Fruit fly (Drosophila melanogaster) whole organism, embryonic: ENCODE measurements around the gene Gyc89Da.

Experiments used
- Blimp-1 ChIP-seq: fragments of 200-800 bp; sonication (Bioruptor generic); optimal IDR thresholded peaks from 3 replicates; lab custom pipeline; 2018; ENCODE audit warnings: missing biosample characterization, missing genetic modification characterization, mild to moderate bottlenecking, moderate library complexity, missing genetic modification reagents
- CG10209 ChIP-seq: fragments of 200-800 bp; sonication (Bioruptor generic); optimal IDR thresholded peaks from 3 replicates; lab custom pipeline; 2017; ENCODE audit warnings: missing biosample characterization, mild to moderate bottlenecking, missing genetic modification characterization, missing genetic modification reagents
- CG11093 ChIP-seq: fragments of 200-800 bp; sonication (Bioruptor generic); IDR thresholded peaks from 3 replicates; pipeline ENCODE4 v1.3.6; 2022; ENCODE audit warnings: missing biosample characterization, missing genetic modification characterization
- CG12071 ChIP-seq: fragments of 200-800 bp; sonication (Bioruptor generic); optimal IDR thresholded peaks from 3 replicates; lab custom pipeline; 2018; ENCODE audit warnings: missing biosample characterization, mild to moderate bottlenecking, missing genetic modification characterization
- CG12299 ChIP-seq: fragments of 200-800 bp; sonication (Bioruptor generic); optimal IDR thresholded peaks from 2 replicates; lab custom pipeline; 2018; ENCODE audit warnings: missing biosample characterization, mild to moderate bottlenecking, missing genetic modification characterization
- CG1603 ChIP-seq: fragments of 200-800 bp; sonication (Bioruptor generic); optimal IDR thresholded peaks from 2 replicates; lab custom pipeline; 2019; ENCODE audit warnings: missing biosample characterization, mild to moderate bottlenecking, missing genetic modification characterization, moderate library complexity
- CG16813 ChIP-seq: fragments of 200-800 bp; sonication (Bioruptor generic); IDR thresholded peaks from 3 replicates; pipeline ENCODE4 v1.3.6; 2022; ENCODE audit warnings: missing biosample characterization, missing genetic modification characterization; ENCODE audit not compliant: partially characterized antibody
- CG17328 ChIP-seq: fragments of 200-800 bp; sonication (Bioruptor generic); IDR thresholded peaks from 2 replicates; pipeline ENCODE4 v1.3.6; 2022; ENCODE audit warnings: missing biosample characterization, missing genetic modification characterization
- CG17385 ChIP-seq: fragments of 200-800 bp; sonication (Bioruptor generic); optimal IDR thresholded peaks from 3 replicates; lab custom pipeline; 2018; ENCODE audit warnings: missing biosample characterization, mild to moderate bottlenecking, missing genetic modification characterization
- CG1792 ChIP-seq: fragments of 200-800 bp; sonication (Bioruptor generic); optimal IDR thresholded peaks from 2 replicates; lab custom pipeline; 2016; ENCODE audit warnings: missing biosample characterization, missing genetic modification characterization
- CG18011 ChIP-seq: fragments of 200-800 bp; sonication (Bioruptor generic); optimal IDR thresholded peaks from 2 replicates; lab custom pipeline; 2017; ENCODE audit warnings: missing biosample characterization, missing genetic modification characterization, mild to moderate bottlenecking, moderate library complexity, missing genotype
- CG18764 ChIP-seq: fragments of 200-800 bp; sonication (Bioruptor generic); optimal IDR thresholded peaks from 3 replicates; lab custom pipeline; 2016; ENCODE audit warnings: missing biosample characterization, missing genetic modification characterization
- CG2202 ChIP-seq: fragments of 200-800 bp; sonication (Bioruptor generic); optimal IDR thresholded peaks from 2 replicates; lab custom pipeline; 2018; ENCODE audit warnings: missing biosample characterization, mild to moderate bottlenecking, missing genetic modification characterization
- CG34224 ChIP-seq: fragments of 200-800 bp; sonication (Bioruptor generic); IDR thresholded peaks from 3 replicates; pipeline ENCODE4 v1.3.6; 2022; ENCODE audit warnings: missing biosample characterization, missing genetic modification characterization; ENCODE audit not compliant: partially characterized antibody
- CG3726 ChIP-seq: fragments of 200-800 bp; sonication (Bioruptor generic); IDR thresholded peaks from 3 replicates; pipeline ENCODE4, ENCODE4 v1.3.6; 2022; ENCODE audit warnings: missing biosample characterization, missing genetic modification characterization
- CG4360 ChIP-seq: fragments of 200-800 bp; sonication (Bioruptor generic); IDR thresholded peaks from 2 replicates; pipeline ENCODE4 v1.3.6; 2022; ENCODE audit warnings: missing biosample characterization, missing genetic modification characterization
- CG4707 ChIP-seq: fragments of 200-800 bp; sonication (Bioruptor generic); optimal IDR thresholded peaks from 2 replicates; lab custom pipeline; 2018; ENCODE audit warnings: missing biosample characterization, mild to moderate bottlenecking, missing genetic modification characterization, moderate library complexity
- CG5953 ChIP-seq: fragments of 200-800 bp; sonication (Bioruptor generic); IDR thresholded peaks from 2 replicates; pipeline ENCODE4 v1.3.6; 2022; ENCODE audit warnings: missing biosample characterization, missing genetic modification characterization
- CG7556 ChIP-seq: fragments of 200-800 bp; sonication (Bioruptor generic); optimal IDR thresholded peaks from 2 replicates; lab custom pipeline; 2017; ENCODE audit warnings: missing biosample characterization, mild to moderate bottlenecking, missing genetic modification characterization
- CG7963 ChIP-seq: fragments of 200-800 bp; sonication (Bioruptor generic); IDR thresholded peaks from 3 replicates; pipeline ENCODE4 v1.3.6; 2022; ENCODE audit warnings: missing biosample characterization, missing genetic modification characterization; ENCODE audit not compliant: partially characterized antibody
- CG8290 ChIP-seq, 3 experiments: fragments of 200-800 bp; sonication (Bioruptor generic); optimal IDR thresholded peaks; 2 replicates each; lab custom pipeline; 2016 to 2019; ENCODE audit warnings: missing biosample characterization in 3 of 3, missing genetic modification characterization in 3 of 3, mild to moderate bottlenecking in 2 of 3, moderate library complexity in 1 of 3
- CG9932 ChIP-seq: fragments of 200-800 bp; sonication (Bioruptor generic); IDR thresholded peaks from 2 replicates; pipeline ENCODE4 v1.3.6; 2022; ENCODE audit warnings: missing biosample characterization, missing genetic modification characterization
- Camta ChIP-seq: fragments of 200-800 bp; sonication (Bioruptor generic); optimal IDR thresholded peaks from 2 replicates; lab custom pipeline; 2016; ENCODE audit warnings: missing biosample characterization, missing genetic modification characterization
- CrebB ChIP-seq: fragments of 200-800 bp; sonication (Bioruptor generic); optimal IDR thresholded peaks from 3 replicates; lab custom pipeline; 2018; ENCODE audit warnings: missing biosample characterization, mild to moderate bottlenecking, missing genetic modification characterization
- Hand ChIP-seq: fragments of 200-800 bp; sonication (Bioruptor generic); optimal IDR thresholded peaks from 2 replicates; lab custom pipeline; 2017; ENCODE audit warnings: mild to moderate bottlenecking, missing biosample characterization, missing genetic modification reagents, missing genetic modification characterization
- Hr51 ChIP-seq, 2 experiments: fragments of 200-800 bp; sonication (Bioruptor generic); optimal IDR thresholded peaks; 2 replicates in 1 of 2; 3 replicates in 1 of 2; lab custom pipeline; 2016 to 2018; ENCODE audit warnings: missing biosample characterization in 2 of 2, missing genetic modification characterization in 2 of 2, mild to moderate bottlenecking in 1 of 2, moderate library complexity in 1 of 2
- Mad ChIP-seq: fragments of 200-800 bp; sonication (Bioruptor generic); optimal IDR thresholded peaks from 2 replicates; lab custom pipeline; 2016; ENCODE audit warnings: missing biosample characterization, missing genetic modification characterization
- Med ChIP-seq: fragments of 200-800 bp; sonication (Bioruptor generic); peaks from one replicate; lab custom pipeline; 2016; ENCODE audit warnings: missing biosample characterization, missing genetic modification characterization, mild to moderate bottlenecking, inconsistent platforms, moderate library complexity
- NC2α ChIP-seq: fragments of 200-800 bp; sonication (Bioruptor generic); optimal IDR thresholded peaks from 2 replicates; lab custom pipeline; 2016; ENCODE audit warnings: missing biosample characterization, missing genetic modification characterization
- NfI ChIP-seq: fragments of 200-800 bp; sonication (Bioruptor generic); optimal IDR thresholded peaks from 3 replicates; lab custom pipeline; 2018; ENCODE audit warnings: missing biosample characterization, mild to moderate bottlenecking, missing genetic modification characterization, moderate library complexity
- al ChIP-seq: fragments of 200-800 bp; sonication (Bioruptor generic); IDR thresholded peaks from 2 replicates; pipeline ENCODE4 v1.3.6; 2022; ENCODE audit warnings: missing biosample characterization, missing genetic modification characterization
- aop ChIP-seq: fragments of 200-800 bp; sonication (Bioruptor generic); IDR thresholded peaks from 2 replicates; pipeline ENCODE4 v1.3.6; 2022; ENCODE audit warnings: missing biosample characterization, missing genetic modification characterization
- chm ChIP-seq: fragments of 200-800 bp; sonication (Bioruptor generic); IDR thresholded peaks from 2 replicates; pipeline ENCODE4 v1.3.6; 2022; ENCODE audit warnings: missing biosample characterization, missing genetic modification characterization
- ci ChIP-seq: fragments of 200-800 bp; sonication (Bioruptor generic); IDR thresholded peaks from 3 replicates; pipeline ENCODE4 v1.3.6; 2022; ENCODE audit warnings: missing biosample characterization, missing genetic modification characterization
- da ChIP-seq: fragments of 200-800 bp; sonication (Bioruptor generic); optimal IDR thresholded peaks from 2 replicates; lab custom pipeline; 2016; ENCODE audit warnings: missing biosample characterization, missing genetic modification characterization
- gcm ChIP-seq: fragments of 200-800 bp; sonication (Bioruptor generic); optimal IDR thresholded peaks from 2 replicates; lab custom pipeline; 2019; ENCODE audit warnings: missing biosample characterization, mild to moderate bottlenecking, missing genetic modification characterization, moderate library complexity
- hbn ChIP-seq: fragments of 200-800 bp; sonication (Bioruptor generic); IDR thresholded peaks from 2 replicates; pipeline ENCODE4 v1.3.6; 2022; ENCODE audit warnings: missing biosample characterization, missing genetic modification characterization; ENCODE audit not compliant: partially characterized antibody
- kni ChIP-seq: fragments of 200-800 bp; sonication (Bioruptor generic); optimal IDR thresholded peaks from 3 replicates; lab custom pipeline; 2017; ENCODE audit warnings: mild to moderate bottlenecking, missing biosample characterization, missing genetic modification reagents, missing genetic modification characterization
- lbe ChIP-seq: fragments of 200-800 bp; sonication (Bioruptor generic); optimal IDR thresholded peaks from 2 replicates; lab custom pipeline; 2016; ENCODE audit warnings: missing biosample characterization, mild to moderate bottlenecking, missing genetic modification characterization
- nom ChIP-seq: fragments of 200-800 bp; sonication (Bioruptor generic); optimal IDR thresholded peaks from 2 replicates; lab custom pipeline; 2017; ENCODE audit warnings: missing biosample characterization, missing genetic modification characterization, mild to moderate bottlenecking, moderate library complexity, missing genetic modification reagents
- pros ChIP-seq: fragments of 200-800 bp; sonication (Bioruptor generic); optimal IDR thresholded peaks from 3 replicates; lab custom pipeline; 2019; ENCODE audit warnings: missing biosample characterization, mild to moderate bottlenecking, missing genetic modification characterization, moderate library complexity
- ranshi ChIP-seq: fragments of 200-800 bp; sonication (Bioruptor generic); IDR thresholded peaks from 2 replicates; pipeline ENCODE4 v1.3.6; 2022; ENCODE audit warnings: missing biosample characterization, missing genetic modification characterization
- row ChIP-seq: fragments of 200-800 bp; sonication (Bioruptor generic); IDR thresholded peaks from 3 replicates; pipeline ENCODE4 v1.3.6; 2022; ENCODE audit warnings: missing biosample characterization, missing genetic modification characterization
- sna ChIP-seq: fragments of 200-800 bp; sonication (Bioruptor generic); IDR thresholded peaks from 2 replicates; pipeline ENCODE4 v1.3.6; 2022; ENCODE audit warnings: missing biosample characterization, missing genetic modification characterization; ENCODE audit not compliant: partially characterized antibody
- so ChIP-seq: fragments of 200-800 bp; sonication (Bioruptor generic); IDR thresholded peaks from 3 replicates; pipeline ENCODE4 v1.3.6; 2022; ENCODE audit warnings: missing biosample characterization, missing genetic modification characterization
- trh ChIP-seq: fragments of 200-800 bp; sonication (Bioruptor generic); optimal IDR thresholded peaks from 2 replicates; lab custom pipeline; 2016; ENCODE audit warnings: missing biosample characterization, missing genetic modification characterization
- vvl ChIP-seq: fragments of 200-800 bp; sonication (Bioruptor generic); IDR thresholded peaks from 2 replicates; pipeline ENCODE4 v1.3.6; 2022; ENCODE audit warnings: missing biosample characterization, missing genetic modification characterization
- zen ChIP-seq: fragments of 200-800 bp; sonication (Bioruptor generic); optimal IDR thresholded peaks from 3 replicates; lab custom pipeline; 2018; ENCODE audit warnings: missing biosample characterization, mild to moderate bottlenecking, missing genetic modification characterization, moderate library complexity
- zfh2 ChIP-seq: fragments of 200-800 bp; sonication (Bioruptor generic); optimal IDR thresholded peaks from 2 replicates; lab custom pipeline; 2016; ENCODE audit warnings: missing biosample characterization, missing genetic modification characterization

Gyc89Da gene

dm6 chr3R:16452954-16453587 is 19.3 kb upstream of the Gyc89Da start (continued):
- no peak for TF ChIP-seq CG7963
- no peak for TF ChIP-seq CG12299
- peak; percentile 23; the same call in 1 of the 2 replicates for TF ChIP-seq hbn
- no peak for TF ChIP-seq al (GFP tag; lab: Robert Waterston, UW)
- TF ChIP-seq lbe: no peak
- no peak for TF ChIP-seq CG2202 (tag; lab: Kevin White, UChicago)
- no peak for TF ChIP-seq zen (tag; lab: Kevin White, UChicago)
- no peak for TF ChIP-seq Mad (GFP tag; lab: Kevin White, UChicago)
- peak; percentile 79 for TF ChIP-seq CG4360 (GFP tag; lab: Robert Waterston, UW)
- no peak for TF ChIP-seq zfh2
- TF ChIP-seq vvl (GFP tag; lab: Robert Waterston, UW): peak; percentile 52; the same call in 1 of the 2 replicates
- TF ChIP-seq Hand (GFP tag; lab: Kevin White, UChicago): no peak
- TF ChIP-seq Camta (GFP tag; lab: Kevin White, UChicago): no peak
- TF ChIP-seq CG7556 (GFP tag; lab: Kevin White, UChicago): no peak
- no peak for TF ChIP-seq sna (GFP tag; lab: Robert Waterston, UW)
- no peak for TF ChIP-seq CG18764
- peak; percentile 80 for TF ChIP-seq CG17385
- TF ChIP-seq Med (GFP tag; lab: Kevin White, UChicago): peak; percentile 83
- no peak for TF ChIP-seq aop (GFP tag; lab: Robert Waterston, UW)
- TF ChIP-seq ranshi (GFP tag; lab: Robert Waterston, UW): no peak
- no peak for TF ChIP-seq so (GFP tag; lab: Robert Waterston, UW)
- TF ChIP-seq CG12071 (GFP tag; lab: Kevin White, UChicago): no peak
- TF ChIP-seq CG1792 (GFP tag; lab: Kevin White, UChicago): no peak
- no peak for TF ChIP-seq CG18011 (GFP tag; lab: Kevin White, UChicago)
- TF ChIP-seq kni: peak; percentile 8
- peak; percentile 19; the same call in 2 of the 3 replicates for TF ChIP-seq CG34224 (GFP tag; lab: Robert Waterston, UW)
- no peak for TF ChIP-seq chm (GFP tag; lab: Robert Waterston, UW)
- TF ChIP-seq gcm: no peak
- no peak for TF ChIP-seq CG4707 (GFP tag; lab: Kevin White, UChicago)
- TF ChIP-seq CG9932 (GFP tag; lab: Robert Waterston, UW): no peak
- TF ChIP-seq da: no peak
- TF ChIP-seq pros (GFP tag; lab: Kevin White, UChicago): peak; percentile 97
- TF ChIP-seq nom: peak; percentile 36
- TF ChIP-seq CG10209 (GFP tag; lab: Kevin White, UChicago): no peak
- TF ChIP-seq Hr51 (GFP tag; optimal IDR thresholded peaks at IDR 0.05; lab: Kevin White, UChicago): no peak
- TF ChIP-seq CG8290 (GFP tag; optimal IDR thresholded peaks at IDR 0.05; lab: Kevin White, UChicago): no peak
- no peak for TF ChIP-seq CG8290 (tag; optimal IDR thresholded peaks at IDR 0.05; lab: Kevin White, UChicago)
- TF ChIP-seq NfI (GFP tag; lab: Kevin White, UChicago): no peak
- peak; percentile 58 for TF ChIP-seq Blimp-1
- no peak for TF ChIP-seq trh (GFP tag; lab: Kevin White, UChicago)
- TF ChIP-seq CG11093: no peak
- TF ChIP-seq ci (GFP tag; lab: Robert Waterston, UW): 0 out of 3 replicates have a peak, but pooled peaks have one; percentile 13
- no peak for TF ChIP-seq CG5953 (GFP tag; lab: Robert Waterston, UW)
- TF ChIP-seq CG16813 (GFP tag; lab: Robert Waterston, UW): no peak; the same call in 2 of the 3 replicates
- TF ChIP-seq CrebB: no peak
- no peak for TF ChIP-seq NC2α
- TF ChIP-seq row (GFP tag; lab: Robert Waterston, UW): peak; percentile 14; the same call in 1 of the 3 replicates
- TF ChIP-seq CG1603 (tag; lab: Kevin White, UChicago): no peak
- TF ChIP-seq CG17328 (GFP tag; lab: Robert Waterston, UW): no peak
- no peak for TF ChIP-seq CG3726 (GFP tag; lab: Robert Waterston, UW)
